Worm (Caenorhabditis elegans): ENCODE data around the gene cest-1.2.

- TF ChIP-seq aly-2 (tag; optimal IDR thresholded peaks at IDR 0.05), result no peak
- no peak for TF ChIP-seq madf-9 (GFP tag; conservative IDR thresholded peaks at IDR 0.05)
- TF ChIP-seq nhr-102 (tag; optimal IDR thresholded peaks at IDR 0.05), result no peak
- no peak for TF ChIP-seq hlh-11 (tag; optimal IDR thresholded peaks at IDR 0.05)
- no peak for TF ChIP-seq nhr-77 (tag; optimal IDR thresholded peaks at IDR 0.05)
- TF ChIP-seq mxl-3 (GFP tag; optimal IDR thresholded peaks at IDR 0.05), result no peak
- TF ChIP-seq ZK546.5 (tag; optimal IDR thresholded peaks at IDR 0.05), result no peak
Observed at ce11 chrV:14179947-14180346, 19.3 kb upstream of the cest-1.2 start, which contains the start of gene ZC376.8.
